Worm (Caenorhabditis elegans) whole organism, L4 larva: ENCODE measurements around the gene mdf-1.
A peak's percentile ranks its signal among the peaks of the same experiment; 100 is the strongest.

Source experiments
- F49E8.2 ChIP-seq: sonication (generic microtip); optimal IDR thresholded peaks from 2 replicates; lab custom pipeline; 2016; ENCODE audit warnings: missing compliant biosample characterization, mild to moderate bottlenecking, missing genetic modification characterization, borderline replicate concordance
- ceh-62 ChIP-seq: sonication (generic microtip); optimal IDR thresholded peaks from 2 replicates; lab custom pipeline; 2017; ENCODE audit warnings: missing biosample characterization, missing genetic modification characterization
- jun-1 ChIP-seq: fragments of 150-350 bp; optimal IDR thresholded peaks from 2 replicates; lab custom pipeline; 2014; ENCODE audit warnings: missing biosample characterization, missing genetic modification reagents, missing genetic modification characterization
- lim-7 ChIP-seq: fragments of 200-800 bp; sonication (Bioruptor generic); IDR thresholded peaks from 2 replicates; pipeline ENCODE4 v1.3.6; 2022; ENCODE audit warnings: missing genetic modification characterization, missing compliant biosample characterization
- madf-5 ChIP-seq, 2 experiments: fragments of 200-800 bp; sonication (Bioruptor generic); IDR thresholded peaks; 2 replicates each; pipeline ENCODE4 v1.3.6; 2022; ENCODE audit warnings: missing compliant biosample characterization in 2 of 2, missing genetic modification characterization in 2 of 2
- mxl-3 ChIP-seq: fragments of 200-800 bp; sonication (Bioruptor generic); optimal IDR thresholded peaks from 2 replicates; lab custom pipeline; 2018; ENCODE audit warnings: mild to moderate bottlenecking, missing genetic modification characterization, missing compliant biosample characterization
- nhr-25 ChIP-seq: sonication (generic microtip); optimal IDR thresholded peaks from 2 replicates; lab custom pipeline; 2017; ENCODE audit warnings: missing genetic modification characterization, mild to moderate bottlenecking, missing compliant biosample characterization, antibody characterized with exemption, moderate library complexity, borderline replicate concordance; ENCODE audit not compliant: insufficient read depth
- nhr-28 ChIP-seq: fragments of 150-350 bp; optimal IDR thresholded peaks from 2 replicates; lab custom pipeline; 2014; ENCODE audit warnings: missing biosample characterization, missing genetic modification characterization
- nhr-77 ChIP-seq: fragments of 150-350 bp; optimal IDR thresholded peaks from 2 replicates; lab custom pipeline; 2014; ENCODE audit warnings: missing biosample characterization, missing genetic modification characterization
- ztf-11 ChIP-seq: fragments of 150-350 bp; optimal IDR thresholded peaks from 2 replicates; lab custom pipeline; 2014; ENCODE audit warnings: missing biosample characterization, missing genetic modification characterization

DNA sequence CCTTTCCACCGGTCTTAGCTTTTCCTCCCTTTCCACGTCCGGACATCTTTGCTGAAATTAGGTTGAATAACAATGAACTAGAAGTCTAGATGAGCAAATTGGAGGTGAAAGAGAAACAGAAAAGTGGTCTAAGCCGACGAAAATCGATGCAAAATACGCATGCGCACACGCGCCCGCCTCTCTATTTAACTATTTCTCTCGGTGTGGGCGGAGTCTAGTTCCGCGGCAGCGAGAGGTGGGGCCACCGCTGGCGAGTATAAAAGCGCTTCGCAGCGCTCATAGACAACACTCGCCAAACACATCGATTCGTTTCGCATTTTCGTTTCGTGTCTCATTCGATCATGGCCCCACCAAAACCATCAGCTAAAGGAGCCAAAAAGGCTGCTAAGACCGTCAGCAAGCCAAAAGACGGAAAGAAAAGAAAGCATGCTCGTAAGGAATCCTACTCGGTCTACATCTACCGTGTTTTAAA is 1.2 kb upstream of the mdf-1 start, which contains the start of the genes his-35 and his-41:
- TF ChIP-seq F49E8.2 (tag; lab: Kevin White, UChicago) (no peak), nhr-77 (tag; lab: Kevin White, UChicago) (no peak), madf-5 (GFP tag; IDR thresholded peaks at IDR 0.05; lab: Robert Waterston, UW) (no peak), jun-1 (no peak), mxl-3 (peak; percentile 10), lim-7 (GFP tag; lab: Robert Waterston, UW) (no peak), ceh-62 (no peak), ztf-11 (no peak), nhr-28 (tag; lab: Kevin White, UChicago) (no peak), nhr-25 (tag; lab: Kevin White, UChicago) (no peak)
